Worm (Caenorhabditis elegans) whole organism, young adult: ENCODE data around the gene mboa-4.
"Not testable (repeated sequence)": the region's sequence is repeated elsewhere in the genome, so short reads cannot be mapped to it uniquely, and the experiment has no call there.

Source experiments
- B0261.1 ChIP-seq: sonication (generic microtip); optimal IDR thresholded peaks from 2 replicates; lab custom pipeline; 2016; ENCODE audit warnings: mild to moderate bottlenecking, missing genetic modification characterization, moderate library complexity, missing compliant biosample characterization
- C17E4.6 ChIP-seq: fragments of 200-800 bp; sonication (Bioruptor generic); IDR thresholded peaks from 2 replicates; pipeline ENCODE4 v1.3.6; 2022; ENCODE audit warnings: missing genetic modification reagents, missing genetic modification characterization, missing compliant biosample characterization
- D2030.7 ChIP-seq: fragments of 200-800 bp; sonication (Bioruptor generic); IDR thresholded peaks from 2 replicates; pipeline ENCODE4 v1.3.6; 2022; ENCODE audit warnings: missing genetic modification reagents, missing genetic modification characterization, missing compliant biosample characterization
- Y67H2A.10 ChIP-seq: fragments of 200-800 bp; sonication (Bioruptor generic); conservative IDR thresholded peaks from 2 replicates; pipeline ENCODE4 v1.3.6; 2022; ENCODE audit warnings: missing genetic modification reagents, missing genetic modification characterization, missing compliant biosample characterization
- Y95B8A.8 ChIP-seq: fragments of 200-800 bp; sonication (Bioruptor generic); IDR thresholded peaks from 2 replicates; pipeline ENCODE4 v1.3.6; 2022; ENCODE audit warnings: missing genetic modification reagents, missing genetic modification characterization, missing compliant biosample characterization
- aptf-2 ChIP-seq: fragments of 200-800 bp; sonication (Bioruptor generic); conservative IDR thresholded peaks from 2 replicates; pipeline ENCODE4 v1.3.6; 2022; ENCODE audit warnings: missing genetic modification reagents, missing genetic modification characterization, missing compliant biosample characterization
- attf-3 ChIP-seq: fragments of 200-800 bp; sonication (Bioruptor generic); conservative IDR thresholded peaks from 2 replicates; pipeline ENCODE4 v1.3.6; 2022; ENCODE audit warnings: missing genetic modification reagents, missing genetic modification characterization, missing compliant biosample characterization
- attf-5 ChIP-seq: fragments of 200-800 bp; sonication (Bioruptor generic); optimal IDR thresholded peaks from 2 replicates; lab custom pipeline; 2018; ENCODE audit warnings: mild to moderate bottlenecking, missing genetic modification characterization, missing compliant biosample characterization
- cebp-1 ChIP-seq, 2 experiments: fragments of 200-800 bp in 1 of 2; sonication (Bioruptor generic) in 1 of 2; sonication (generic microtip) in 1 of 2; IDR thresholded peaks in 1 of 2; optimal IDR thresholded peaks in 1 of 2; 2 replicates each; pipeline versions ENCODE4 v1.3.6 to Lab custom; 2017 to 2022; ENCODE audit warnings: missing compliant biosample characterization in 2 of 2, missing genetic modification characterization in 2 of 2, mild to moderate bottlenecking in 1 of 2, missing genetic modification reagents in 1 of 2, moderate library complexity in 1 of 2
- ceh-100 ChIP-seq: fragments of 200-800 bp; sonication (Bioruptor generic); IDR thresholded peaks from 2 replicates; pipeline ENCODE4 v1.3.6; 2022; ENCODE audit warnings: missing genetic modification reagents, missing genetic modification characterization, missing compliant biosample characterization
- dox-1 ChIP-seq: fragments of 200-800 bp; sonication (Bioruptor generic); IDR thresholded peaks from 2 replicates; pipeline ENCODE4 v1.3.6; 2022; ENCODE audit warnings: missing genetic modification reagents, missing genetic modification characterization, missing compliant biosample characterization
- dpff-1 ChIP-seq: sonication (generic microtip); optimal IDR thresholded peaks from 2 replicates; lab custom pipeline; 2017; ENCODE audit warnings: mild to moderate bottlenecking, missing genetic modification characterization, missing compliant biosample characterization
- egl-44 ChIP-seq: fragments of 200-800 bp; sonication (Bioruptor generic); IDR thresholded peaks from 2 replicates; pipeline ENCODE4 v1.3.6; 2022; ENCODE audit warnings: missing genetic modification reagents, missing genetic modification characterization, missing compliant biosample characterization
- egrh-3 ChIP-seq: fragments of 200-800 bp; sonication (Bioruptor generic); IDR thresholded peaks from 2 replicates; pipeline ENCODE4 v1.3.6; 2022; ENCODE audit warnings: missing genetic modification reagents, missing genetic modification characterization, missing compliant biosample characterization
- hmg-1.2 ChIP-seq: fragments of 200-800 bp; sonication (Bioruptor generic); IDR thresholded peaks from 2 replicates; pipeline ENCODE4 v1.3.6; 2022; ENCODE audit warnings: missing genetic modification reagents, missing genetic modification characterization, missing compliant biosample characterization
- hsf-1 ChIP-seq: fragments of 200-800 bp; sonication (Bioruptor generic); IDR thresholded peaks from 2 replicates; pipeline ENCODE4 v1.3.6; 2022; ENCODE audit warnings: missing genetic modification reagents, missing genetic modification characterization, missing compliant biosample characterization
- lin-26 ChIP-seq: fragments of 200-800 bp; sonication (Bioruptor generic); IDR thresholded peaks from 2 replicates; pipeline ENCODE4 v1.3.6; 2022; ENCODE audit warnings: missing genetic modification reagents, missing genetic modification characterization, missing compliant biosample characterization
- mcd-1 ChIP-seq: fragments of 200-800 bp; sonication (Bioruptor generic); IDR thresholded peaks from 2 replicates; pipeline ENCODE4 v1.3.6; 2022; ENCODE audit warnings: missing genetic modification reagents, missing genetic modification characterization, missing compliant biosample characterization
- nfyb-1 ChIP-seq: fragments of 200-800 bp; sonication (Bioruptor generic); IDR thresholded peaks from 2 replicates; pipeline ENCODE4 v1.3.6; 2022; ENCODE audit warnings: missing genetic modification reagents, missing genetic modification characterization, missing compliant biosample characterization
- nhr-120 ChIP-seq: fragments of 200-800 bp; sonication (Bioruptor generic); IDR thresholded peaks from 2 replicates; pipeline ENCODE4 v1.3.6; 2022; ENCODE audit warnings: missing genetic modification characterization, missing compliant biosample characterization
- rpc-1 ChIP-seq, 2 experiments: fragments of 150-350 bp in 1 of 2; sonication (generic microtip) in 1 of 2; optimal IDR thresholded peaks; 2 replicates each; lab custom pipeline; 2014 to 2018; ENCODE audit warnings: missing biosample characterization in 1 of 2, missing genetic modification characterization in 1 of 2, missing genetic modification reagents in 1 of 2, missing genotype in 1 of 2
- tbp1 ChIP-seq: fragments of 200-800 bp; sonication (Bioruptor generic); optimal IDR thresholded peaks from 2 replicates; lab custom pipeline; 2018; ENCODE audit warnings: mild to moderate bottlenecking, missing genetic modification characterization, missing compliant biosample characterization
- unc-130 ChIP-seq: sonication (generic microtip); optimal IDR thresholded peaks from 2 replicates; lab custom pipeline; 2016; ENCODE audit warnings: missing genetic modification reagents, missing genetic modification characterization, missing compliant biosample characterization
- ztf-25 ChIP-seq: fragments of 200-800 bp; sonication (Bioruptor generic); IDR thresholded peaks from 2 replicates; pipeline ENCODE4 v1.3.6; 2022; ENCODE audit warnings: missing genetic modification reagents, missing genetic modification characterization, missing compliant biosample characterization
- ztf-28 ChIP-seq: fragments of 200-800 bp; sonication (Bioruptor generic); IDR thresholded peaks from 2 replicates; pipeline ENCODE4 v1.3.6; 2022; ENCODE audit warnings: missing genetic modification reagents, missing genetic modification characterization, missing compliant biosample characterization

The mboa-4 gene

DNA sequence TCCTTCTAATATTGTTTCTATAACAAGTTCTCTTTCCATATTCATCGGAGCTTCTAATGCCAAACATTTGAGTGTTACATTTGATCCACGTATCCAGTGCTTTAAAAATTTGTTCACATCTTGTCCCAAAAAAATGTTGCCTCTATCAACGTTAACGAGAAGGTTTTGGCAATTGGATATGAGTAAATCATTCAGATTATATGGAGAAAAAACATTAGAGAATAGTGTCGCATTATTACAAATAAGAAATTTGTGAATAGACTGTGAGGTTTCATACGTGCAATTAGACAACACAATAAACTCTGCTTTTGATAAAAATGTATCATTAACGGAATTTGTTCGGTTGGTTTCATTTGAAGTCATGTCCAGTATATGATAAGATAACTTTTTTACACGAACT is at the start of gene mboa-4:
Gene mboa-4, minus strand, starts transcription at position 101 of the 400 bp plus-strand sequence.
- no peak for TF ChIP-seq ztf-25 (GFP tag; lab: Robert Waterston, UW)

DNA sequence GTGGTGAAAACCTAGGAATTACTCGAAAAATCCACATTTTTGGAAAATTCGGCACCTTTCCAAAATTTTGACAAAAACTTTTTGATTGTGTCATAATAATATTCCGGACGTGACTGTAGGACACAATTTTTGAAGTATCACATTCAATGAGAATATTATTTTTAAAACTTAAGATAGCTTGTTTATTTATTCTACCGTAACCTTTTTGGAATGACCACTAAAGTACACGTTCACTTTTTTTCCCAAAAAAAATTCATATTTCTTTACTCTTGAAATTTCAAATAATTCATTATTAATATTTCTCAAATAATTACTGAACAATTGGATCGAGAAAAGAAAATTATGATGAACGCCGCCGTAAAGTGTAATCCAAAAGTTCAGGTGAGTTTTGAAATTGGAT is 47.4 kb upstream of the mboa-4 start, which contains the start of gene R07H5.9:
Gene R07H5.9, plus strand, starts transcription at position 301 of the 400 bp plus-strand sequence.
- no peak for TF ChIP-seq dpff-1 (tag; lab: Kevin White, UChicago)
- no peak for TF ChIP-seq attf-5 (GFP tag; lab: Kevin White, UChicago)
- no peak for TF ChIP-seq unc-130 (GFP tag; lab: Kevin White, UChicago)

DNA sequence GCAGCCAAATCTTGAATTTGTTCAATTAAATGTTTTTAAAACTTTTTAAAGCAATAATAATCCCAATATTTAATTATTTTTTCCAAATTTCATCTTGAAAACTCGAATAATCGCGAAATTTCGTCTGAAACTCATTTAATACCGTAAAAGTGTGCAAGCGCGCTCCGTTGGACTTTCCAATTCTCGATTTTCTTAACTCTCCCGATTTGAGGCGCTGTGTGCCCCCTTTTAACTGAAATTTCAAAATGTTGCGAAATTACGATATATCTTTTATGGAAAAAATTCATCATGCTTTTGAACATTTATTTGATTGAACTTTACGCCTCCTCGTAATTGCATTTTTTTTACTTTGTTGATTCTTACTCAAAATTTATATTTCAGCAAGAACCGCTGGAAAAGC is 42.6 kb upstream of the mboa-4 start, which contains the start of gene R07H5.11:
Gene R07H5.11, plus strand, starts transcription at position 380 of the 400 bp plus-strand sequence.
- TF ChIP-seq mcd-1 (GFP tag; lab: Robert Waterston, UW) (peak; percentile 60), cebp-1 (GFP tag; IDR thresholded peaks at IDR 0.05; lab: Robert Waterston, UW) (peak; percentile 78), cebp-1 (tag; optimal IDR thresholded peaks at IDR 0.05; lab: Kevin White, UChicago) (peak; percentile 70)

DNA sequence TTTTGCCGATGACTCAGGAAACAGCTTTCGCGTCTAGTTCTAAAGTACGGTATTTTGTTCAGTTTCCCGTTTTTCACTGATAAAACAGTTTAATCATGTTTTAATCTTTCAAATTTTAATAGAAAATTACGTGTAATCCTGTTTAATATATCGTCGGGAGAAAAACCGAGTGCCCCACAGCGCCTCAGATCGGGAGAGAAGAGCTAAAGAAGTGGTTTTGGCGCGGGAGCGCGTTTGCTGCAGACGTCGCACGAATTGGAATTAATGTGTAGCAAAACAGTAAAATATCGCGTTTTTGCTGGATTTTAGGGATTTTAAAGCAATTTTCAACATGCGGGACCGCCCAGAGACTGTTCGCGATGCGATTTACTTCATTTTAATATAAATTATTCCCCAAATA is 40.9 kb upstream of the mboa-4 start:
- 0 out of 2 replicates have a peak, but pooled peaks have one; percentile 45 for TF ChIP-seq dox-1 (GFP tag; lab: Robert Waterston, UW)
- TF ChIP-seq ztf-28 (GFP tag; lab: Robert Waterston, UW) = peak; percentile 78; the same call in 1 of the 2 replicates
- peak; percentile 81 for TF ChIP-seq ztf-25 (GFP tag; lab: Robert Waterston, UW)
- TF ChIP-seq ceh-100 = peak; percentile 89
- peak; percentile 47; the same call in 1 of the 2 replicates for TF ChIP-seq egrh-3 (GFP tag; lab: Robert Waterston, UW)
- TF ChIP-seq aptf-2 (GFP tag; lab: Robert Waterston, UW) = peak; percentile 74
- TF ChIP-seq attf-3 (GFP tag; lab: Robert Waterston, UW) = 0 out of 2 replicates have a peak, but pooled peaks have one; percentile 38
- TF ChIP-seq D2030.7 (GFP tag; lab: Robert Waterston, UW) = peak; percentile 49
- TF ChIP-seq C17E4.6 (GFP tag; lab: Robert Waterston, UW) = peak; percentile 27; the same call in 1 of the 2 replicates
- peak; percentile 77 for TF ChIP-seq mcd-1 (GFP tag; lab: Robert Waterston, UW)

DNA sequence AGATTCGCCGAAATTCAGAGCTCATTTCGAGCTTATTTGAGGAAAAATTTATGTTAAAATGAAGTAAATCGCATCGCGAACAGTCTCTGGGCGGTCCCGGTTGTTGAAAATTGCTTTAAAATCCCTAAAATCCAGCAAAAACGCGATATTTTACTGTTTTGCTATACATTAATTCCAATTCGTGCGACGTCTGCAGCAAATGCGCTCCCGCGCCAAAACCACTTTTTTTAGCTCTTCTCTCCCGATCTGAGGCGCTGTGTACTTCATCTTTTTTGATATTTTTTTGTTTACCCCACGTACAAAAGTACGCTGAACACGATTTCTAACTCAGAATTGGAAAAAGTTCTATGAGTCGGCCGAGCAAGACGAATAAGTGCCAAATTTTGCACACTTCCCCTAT is 39.2 kb upstream of the mboa-4 start, which contains the start of gene R07H5.16:
Gene R07H5.16, plus strand, starts transcription at position 348 of the 400 bp plus-strand sequence.
- peak; percentile 79 for TF ChIP-seq mcd-1 (GFP tag; lab: Robert Waterston, UW)
- 0 out of 2 replicates have a peak, but pooled peaks have one; percentile 21 for TF ChIP-seq egrh-3 (GFP tag; lab: Robert Waterston, UW)
- peak; percentile 32; the same call in 1 of the 2 replicates for TF ChIP-seq D2030.7 (GFP tag; lab: Robert Waterston, UW)
- TF ChIP-seq Y67H2A.10 (GFP tag; lab: Robert Waterston, UW) = 0 out of 2 replicates have a peak, but pooled peaks have one; percentile 10
- peak; percentile 92 for TF ChIP-seq ceh-100
- peak; percentile 46; the same call in 1 of the 2 replicates for TF ChIP-seq attf-3 (GFP tag; lab: Robert Waterston, UW)
- 0 out of 2 replicates have a peak, but pooled peaks have one; percentile 64 for TF ChIP-seq ztf-25 (GFP tag; lab: Robert Waterston, UW)
- TF ChIP-seq aptf-2 (GFP tag; lab: Robert Waterston, UW) = peak; percentile 81
- TF ChIP-seq dox-1 (GFP tag; lab: Robert Waterston, UW) = 0 out of 2 replicates have a peak, but pooled peaks have one; percentile 12
- 0 out of 2 replicates have a peak, but pooled peaks have one; percentile 53 for TF ChIP-seq ztf-28 (GFP tag; lab: Robert Waterston, UW)

DNA sequence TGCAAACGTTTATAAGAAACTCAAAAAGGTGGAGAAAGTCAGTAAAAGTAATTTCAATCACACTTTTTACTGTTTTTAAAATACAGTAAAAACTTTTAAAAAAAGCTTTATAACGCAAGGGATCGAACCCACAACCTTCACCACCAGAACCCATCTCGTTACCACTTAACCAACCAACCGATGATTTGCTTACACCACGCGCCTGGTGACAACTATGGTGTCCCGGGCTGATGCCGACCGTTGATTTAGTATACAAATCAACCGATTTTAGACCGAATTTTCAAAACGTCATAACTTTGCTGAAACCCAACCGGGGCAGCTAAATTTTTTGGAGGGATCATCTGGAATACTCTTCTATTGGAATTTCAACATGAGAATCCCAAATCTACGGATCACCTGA is 37.1 kb upstream of the mboa-4 start:
- TF ChIP-seq hsf-1 (GFP tag; lab: Robert Waterston, UW) = 0 out of 2 replicates have a peak, but pooled peaks have one; percentile 58
- not testable (repeated sequence) for TF ChIP-seq rpc-1 (optimal IDR thresholded peaks at IDR 0.05; lab: Kevin White, UChicago)
- peak; percentile 15 for TF ChIP-seq rpc-1 (tag; optimal IDR thresholded peaks at IDR 0.05; lab: Kevin White, UChicago)
- TF ChIP-seq lin-26 (GFP tag; lab: Robert Waterston, UW) = peak; percentile 91
- TF ChIP-seq D2030.7 (GFP tag; lab: Robert Waterston, UW) = peak; percentile 60
- peak; percentile 55 for TF ChIP-seq hmg-1.2
- 0 out of 2 replicates have a peak, but pooled peaks have one; percentile 49 for TF ChIP-seq Y95B8A.8 (GFP tag; lab: Robert Waterston, UW)
- TF ChIP-seq tbp1 (GFP tag; lab: Kevin White, UChicago) = peak; percentile 77
- TF ChIP-seq nfyb-1 (GFP tag; lab: Robert Waterston, UW) = peak; percentile 70
- TF ChIP-seq C17E4.6 (GFP tag; lab: Robert Waterston, UW) = 0 out of 2 replicates have a peak, but pooled peaks have one; percentile 23
- TF ChIP-seq egl-44 (GFP tag; lab: Robert Waterston, UW) = peak; percentile 55; the same call in 1 of the 2 replicates
- TF ChIP-seq nhr-120 (GFP tag; lab: Robert Waterston, UW) = 0 out of 2 replicates have a peak, but pooled peaks have one; percentile 60
- peak; percentile 65; the same call in 1 of the 2 replicates for TF ChIP-seq ceh-100
- peak; percentile 47 for TF ChIP-seq B0261.1 (tag; lab: Kevin White, UChicago)
- TF ChIP-seq ztf-25 (GFP tag; lab: Robert Waterston, UW) = peak; percentile 82
